Fruit fly (Drosophila melanogaster): ENCODE data around the gene CG34159.

The CG34159 gene

DNA sequence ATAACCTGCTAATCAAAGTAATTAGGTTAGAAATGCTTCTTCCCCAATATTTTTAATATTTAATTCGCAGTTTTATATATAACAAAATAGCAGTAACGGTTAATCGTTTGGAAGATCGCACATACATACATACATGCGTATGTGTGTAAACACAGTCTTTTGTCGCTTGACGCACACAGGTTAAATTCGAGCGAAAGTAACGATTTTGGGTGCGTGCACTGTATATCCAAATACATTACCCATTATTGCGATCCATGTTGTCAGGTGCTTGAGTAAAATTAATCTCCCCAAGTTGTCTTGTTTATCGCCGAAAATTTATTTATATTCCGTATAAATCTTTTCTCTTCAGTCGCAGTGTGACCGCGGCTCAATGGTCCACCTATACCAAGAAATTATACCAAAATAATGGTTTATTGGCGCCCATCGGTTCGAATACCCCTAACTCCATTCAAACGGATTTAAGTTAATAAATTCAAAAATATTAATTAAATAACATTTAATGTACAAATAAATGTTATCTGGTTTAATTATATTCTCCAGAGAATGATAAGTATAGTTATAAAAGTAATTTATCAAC, at the start of gene CG34159:
CG34159 (minus strand) TSS at position 385 of the 577 bp plus-strand sequence.
- TF ChIP-seq psq (optimal IDR thresholded peaks at IDR 0.05) (no peak), EcR (GFP tag; optimal IDR thresholded peaks at IDR 0.05) (no peak), CG8478 (optimal IDR thresholded peaks at IDR 0.05) (no peak), pan (optimal IDR thresholded peaks at IDR 0.05) (no peak), Dll (optimal IDR thresholded peaks at IDR 0.05) (no peak)

DNA sequence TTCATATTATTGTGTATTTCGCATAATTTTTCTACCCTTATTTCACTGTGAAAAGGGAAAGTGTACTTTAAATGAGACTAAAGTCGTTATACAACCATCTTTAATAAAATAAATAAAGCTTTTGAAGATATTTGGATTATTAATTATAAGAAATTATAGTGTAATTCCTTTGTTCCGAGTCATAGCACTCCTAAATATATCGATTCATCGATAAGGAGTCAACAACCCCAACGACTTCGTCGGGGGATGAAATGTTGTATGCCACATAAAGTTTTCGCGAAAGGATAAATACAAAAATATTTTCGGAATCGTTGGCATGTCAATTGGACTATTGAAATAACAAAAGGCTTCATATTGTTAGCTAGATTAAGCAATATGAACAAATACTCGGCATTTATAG, 47.5 kb upstream of the CG34159 start, which contains the start of gene Ror:
Ror (plus strand) TSS at position 252 of the 400 bp plus-strand sequence.
- TF ChIP-seq pan (optimal IDR thresholded peaks at IDR 0.05) = no peak
- TF ChIP-seq usp (GFP tag; optimal IDR thresholded peaks at IDR 0.05) = no peak
- TF ChIP-seq psq (optimal IDR thresholded peaks at IDR 0.05) = no peak
- TF ChIP-seq CG8478 (optimal IDR thresholded peaks at IDR 0.05) = no peak
- no peak for TF ChIP-seq EcR (GFP tag; optimal IDR thresholded peaks at IDR 0.05)
- no peak for TF ChIP-seq Dll (optimal IDR thresholded peaks at IDR 0.05)

DNA sequence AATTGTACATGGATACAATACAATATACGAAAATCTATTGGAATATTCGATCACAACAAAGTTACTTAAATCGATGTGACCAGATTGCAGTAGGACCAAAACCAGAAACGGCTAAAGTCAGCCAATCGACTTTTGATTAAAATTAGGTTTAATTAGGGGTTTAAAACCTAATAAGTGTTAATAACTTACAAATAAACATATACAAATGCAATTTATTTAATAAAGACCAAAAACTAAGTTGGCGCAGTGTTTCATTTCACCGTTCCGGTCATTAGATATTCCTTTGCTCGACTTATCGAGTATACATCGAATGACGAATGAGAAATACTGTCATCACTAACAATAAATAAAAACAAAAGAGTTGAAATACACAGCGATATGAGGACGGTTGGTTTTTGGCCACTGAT, 46.3 kb upstream of the CG34159 start, which contains the start of the genes bsk and CG31717:
bsk (minus strand) TSS at position 61 of the 407 bp plus-strand sequence.
CG31717 (plus strand) TSS at position 297 of the 407 bp plus-strand sequence.
- TF ChIP-seq usp (GFP tag; optimal IDR thresholded peaks at IDR 0.05) (no peak), psq (optimal IDR thresholded peaks at IDR 0.05) (no peak), EcR (GFP tag; optimal IDR thresholded peaks at IDR 0.05) (no peak)

DNA sequence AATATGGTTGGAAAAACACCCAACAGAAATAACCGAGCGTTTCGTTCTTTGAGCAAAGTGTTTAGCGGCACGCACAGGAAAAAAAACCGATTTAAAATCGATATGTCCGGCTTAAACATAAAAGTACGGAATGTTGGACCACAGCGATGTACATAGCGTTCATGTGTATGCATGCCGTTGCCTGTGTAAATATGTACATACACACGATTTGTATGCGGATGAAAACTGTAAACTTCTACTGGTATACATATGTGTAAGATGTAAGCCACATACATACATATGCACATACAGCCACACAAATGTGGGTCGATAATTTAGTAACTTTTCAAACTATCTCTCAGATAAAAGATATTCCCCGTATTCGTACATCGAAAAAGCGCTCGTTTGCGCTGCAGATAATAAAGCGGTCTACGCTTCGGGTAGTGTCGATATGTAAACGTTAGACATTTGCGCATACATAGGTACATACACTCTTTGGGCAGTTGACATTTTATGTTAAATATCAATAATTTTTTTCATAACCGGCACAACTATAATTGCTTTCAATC, 45.6 kb upstream of the CG34159 start:
- TF ChIP-seq pan (optimal IDR thresholded peaks at IDR 0.05) (no peak), usp (GFP tag; optimal IDR thresholded peaks at IDR 0.05) (no peak), psq (optimal IDR thresholded peaks at IDR 0.05) (no peak), EcR (GFP tag; optimal IDR thresholded peaks at IDR 0.05) (no peak), CG8478 (optimal IDR thresholded peaks at IDR 0.05) (no peak), Dll (optimal IDR thresholded peaks at IDR 0.05) (no peak)

DNA sequence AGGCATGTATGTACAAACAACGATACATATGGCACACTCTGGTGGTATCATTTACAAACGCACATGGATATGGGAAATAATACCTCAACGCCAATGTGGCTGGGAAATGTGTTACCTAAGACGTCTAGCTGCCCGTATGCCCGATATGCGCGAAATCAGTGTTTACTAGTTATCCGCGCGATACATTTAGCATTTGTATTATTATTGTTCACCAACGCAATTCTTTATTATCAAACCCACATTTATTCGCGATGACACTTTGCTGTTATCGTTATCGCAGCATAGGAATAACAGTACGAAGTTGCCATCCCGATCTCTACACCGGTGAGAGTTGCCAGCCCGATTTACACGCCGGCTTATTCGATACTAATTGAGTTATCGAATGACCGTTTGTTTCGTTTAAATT, 42.7 kb upstream of the CG34159 start, which contains the start of gene chico:
chico (minus strand) TSS at position 294 of the 406 bp plus-strand sequence.
- TF ChIP-seq CG8478 (optimal IDR thresholded peaks at IDR 0.05) = no peak
- no peak for TF ChIP-seq pan (optimal IDR thresholded peaks at IDR 0.05)
- no peak for TF ChIP-seq EcR (GFP tag; optimal IDR thresholded peaks at IDR 0.05)
- no peak for TF ChIP-seq Dll (optimal IDR thresholded peaks at IDR 0.05)
- TF ChIP-seq psq (optimal IDR thresholded peaks at IDR 0.05) = no peak
- no peak for TF ChIP-seq usp (GFP tag; optimal IDR thresholded peaks at IDR 0.05)

DNA sequence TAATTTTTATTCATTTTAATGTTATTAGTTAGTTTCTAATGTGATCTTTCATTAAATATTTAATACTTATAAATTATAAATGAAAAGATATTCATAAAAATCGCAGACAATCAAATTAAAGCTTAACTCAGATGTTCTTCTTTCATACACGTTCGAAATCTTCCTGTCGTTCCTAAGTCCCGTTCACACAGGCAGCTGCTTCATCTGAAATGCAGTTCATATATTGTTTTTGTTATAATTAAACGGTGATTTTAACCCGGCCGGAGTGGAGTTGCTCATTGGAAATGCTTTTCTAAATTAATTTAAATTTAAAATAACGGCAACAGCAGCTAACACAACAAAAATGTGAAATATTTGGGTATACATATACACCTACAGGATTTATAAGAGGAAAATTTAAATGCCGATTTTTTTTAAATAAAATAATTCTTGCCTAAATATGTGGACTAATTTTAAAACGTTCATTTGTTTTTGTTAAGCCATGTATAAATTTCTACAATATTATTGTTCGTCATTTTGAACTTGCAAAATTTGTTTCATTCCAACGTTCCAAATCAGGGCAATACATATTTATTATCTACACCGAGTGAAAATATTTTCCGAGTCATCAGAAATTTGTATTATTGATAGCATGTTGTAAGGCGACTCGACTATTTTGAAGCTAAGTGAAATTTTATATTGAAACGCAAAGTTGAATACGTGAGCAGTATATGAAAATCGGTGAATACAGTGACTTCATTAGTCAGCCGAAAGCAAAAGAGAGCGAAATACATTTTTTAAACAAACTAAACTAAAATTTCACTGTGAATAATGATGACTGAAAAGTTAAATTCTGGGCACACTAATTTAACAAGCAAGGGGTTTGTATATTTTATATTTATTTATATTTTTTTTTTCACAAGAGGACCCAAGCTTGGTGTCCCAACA, 34.9 kb upstream of the CG34159 start, which contains the start of gene me31B:
me31B (plus strand) TSS at position 616 of the 927 bp plus-strand sequence.
- TF ChIP-seq usp (GFP tag; optimal IDR thresholded peaks at IDR 0.05) (no peak), pan (optimal IDR thresholded peaks at IDR 0.05) (no peak), EcR (GFP tag; optimal IDR thresholded peaks at IDR 0.05) (no peak)

DNA sequence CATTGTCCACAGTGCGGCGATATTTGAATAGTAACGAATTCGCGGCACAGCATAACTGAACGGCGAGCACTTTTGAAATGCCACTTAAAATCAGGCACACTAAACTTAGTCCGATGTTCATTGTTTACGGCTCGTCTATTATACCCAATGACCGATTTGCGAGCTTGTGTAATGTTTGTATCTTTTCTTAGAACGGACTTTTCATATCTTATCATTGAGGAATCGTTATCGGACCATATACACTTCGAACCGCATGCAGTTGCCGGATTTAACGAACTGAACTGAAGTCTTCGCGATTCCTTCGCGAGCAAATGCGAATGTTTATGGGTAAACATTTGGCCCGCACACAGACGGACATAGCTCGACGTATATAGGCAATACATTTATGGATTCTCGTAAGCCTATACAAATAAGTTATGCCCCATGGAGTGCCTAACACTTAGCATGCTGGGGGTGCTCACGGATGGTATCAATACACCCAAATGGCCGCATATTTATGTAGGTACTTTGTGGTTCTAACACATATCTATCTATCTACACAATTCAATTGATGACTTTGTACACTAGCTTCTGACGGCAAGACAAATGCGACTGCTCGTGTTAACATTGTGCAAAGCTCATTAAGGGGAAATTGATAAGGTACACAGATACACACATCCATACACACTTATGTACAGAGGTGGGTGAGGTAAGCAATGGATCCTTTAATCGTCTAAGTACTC, 33.8 kb upstream of the CG34159 start, which contains the start of gene mthl15:
mthl15 (minus strand) TSS at position 593 of the 722 bp plus-strand sequence.
- TF ChIP-seq pan (optimal IDR thresholded peaks at IDR 0.05) (peak; percentile 8), CG8478 (optimal IDR thresholded peaks at IDR 0.05) (no peak), EcR (GFP tag; optimal IDR thresholded peaks at IDR 0.05) (no peak), psq (optimal IDR thresholded peaks at IDR 0.05) (no peak), usp (GFP tag; optimal IDR thresholded peaks at IDR 0.05) (no peak), Dll (optimal IDR thresholded peaks at IDR 0.05) (no peak)

DNA sequence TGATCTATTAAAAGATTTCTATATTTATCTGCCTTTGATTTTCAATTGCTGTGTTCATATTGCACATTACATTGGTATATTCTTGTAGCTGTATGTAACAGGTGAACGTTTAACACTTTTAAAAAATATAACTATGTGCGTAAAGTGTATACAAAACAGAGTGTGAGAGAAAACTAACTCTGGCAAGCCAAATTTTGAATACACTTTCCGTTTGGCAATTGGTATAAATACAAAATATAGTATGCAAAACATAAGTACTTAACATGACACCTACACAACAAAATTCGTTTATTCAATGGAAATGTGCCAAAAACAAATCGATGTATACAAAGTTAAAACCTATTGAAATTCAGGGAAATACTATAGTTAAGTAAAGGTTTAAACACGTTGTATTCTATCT, 28.7 kb upstream of the CG34159 start:
- TF ChIP-seq usp (GFP tag; optimal IDR thresholded peaks at IDR 0.05) = no peak
- no peak for TF ChIP-seq EcR (GFP tag; optimal IDR thresholded peaks at IDR 0.05)
- no peak for TF ChIP-seq CG8478 (optimal IDR thresholded peaks at IDR 0.05)
- TF ChIP-seq pan (optimal IDR thresholded peaks at IDR 0.05) = no peak
- TF ChIP-seq psq (optimal IDR thresholded peaks at IDR 0.05) = no peak
- TF ChIP-seq Dll (optimal IDR thresholded peaks at IDR 0.05) = no peak

DNA sequence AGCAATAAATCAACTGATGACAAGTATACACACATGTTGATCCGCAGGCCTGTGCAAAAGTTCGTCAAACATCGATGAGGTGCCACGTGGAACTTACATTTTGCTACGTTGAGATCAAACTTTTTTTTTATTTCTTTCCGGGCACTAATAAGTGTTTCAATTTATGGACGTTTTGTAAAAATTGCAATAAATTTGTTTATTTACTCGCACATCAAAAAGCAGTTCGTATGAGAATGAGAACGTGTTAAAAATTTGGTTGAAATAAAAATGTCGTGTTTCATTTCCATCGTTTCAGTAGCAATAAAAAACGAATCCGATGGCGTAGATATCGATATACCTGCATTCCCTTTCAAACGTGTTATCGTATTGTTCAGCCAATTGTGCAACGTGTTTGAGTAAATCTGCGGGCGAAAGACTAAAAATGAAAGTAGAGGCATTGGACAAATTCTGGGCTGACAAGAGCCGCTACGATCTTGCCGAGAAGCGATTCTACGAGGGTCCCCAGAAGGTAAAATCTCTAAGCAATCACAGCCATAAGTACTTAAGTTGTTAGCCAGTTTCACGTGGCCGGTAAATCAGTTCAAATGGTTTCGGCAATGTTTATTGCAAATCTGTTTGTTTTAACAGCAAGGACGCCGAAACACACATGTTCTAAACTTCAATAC, 28.2 kb upstream of the CG34159 start, which contains the start of gene eEF1delta:
eEF1delta (plus strand) TSS at position 356 of the 665 bp plus-strand sequence.
- no peak for TF ChIP-seq Dll (optimal IDR thresholded peaks at IDR 0.05)

DNA sequence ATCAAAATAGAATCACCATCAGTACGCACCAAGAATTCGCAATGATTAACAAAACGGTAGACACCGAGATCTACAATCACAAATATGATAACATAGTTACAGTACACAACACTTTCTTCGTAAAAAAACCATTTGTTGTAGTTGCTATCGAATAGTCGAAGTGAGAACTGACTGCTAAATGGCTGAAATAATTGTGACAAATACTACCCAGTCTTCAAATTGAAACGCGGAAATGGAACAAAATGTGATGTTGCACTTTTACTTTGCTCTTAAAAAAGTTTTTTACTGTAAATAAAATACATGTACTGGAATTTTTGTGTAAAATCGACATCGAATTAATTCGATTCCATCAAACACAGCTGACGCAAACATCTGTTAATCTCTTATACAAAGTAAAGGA, 27.4 kb upstream of the CG34159 start, which contains the start of gene ova:
ova (minus strand) TSS at position 183 of the 400 bp plus-strand sequence.
- TF ChIP-seq psq (optimal IDR thresholded peaks at IDR 0.05) (no peak), Dll (optimal IDR thresholded peaks at IDR 0.05) (no peak), pan (optimal IDR thresholded peaks at IDR 0.05) (no peak), usp (GFP tag; optimal IDR thresholded peaks at IDR 0.05) (no peak), CG8478 (optimal IDR thresholded peaks at IDR 0.05) (no peak), EcR (GFP tag; optimal IDR thresholded peaks at IDR 0.05) (no peak)

DNA sequence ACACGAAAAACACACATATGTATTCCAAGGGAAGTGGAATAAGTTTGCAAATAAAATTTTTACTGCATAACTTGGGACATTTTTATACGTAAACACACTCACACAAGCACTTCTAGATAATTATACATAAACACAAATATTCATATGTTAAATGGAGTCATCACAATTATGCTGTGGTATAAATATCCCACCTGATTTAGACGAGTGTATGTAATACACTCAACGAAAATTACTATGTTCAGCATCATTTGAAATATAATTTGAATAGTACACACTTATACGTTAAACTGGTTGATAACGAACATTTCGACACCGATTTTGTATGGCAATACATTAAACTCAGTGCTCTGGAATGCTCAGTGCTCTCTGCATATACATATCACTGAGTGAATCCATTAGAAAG, 27.0 kb upstream of the CG34159 start:
- TF ChIP-seq Dll (optimal IDR thresholded peaks at IDR 0.05) (no peak), psq (optimal IDR thresholded peaks at IDR 0.05) (no peak), usp (GFP tag; optimal IDR thresholded peaks at IDR 0.05) (no peak), EcR (GFP tag; optimal IDR thresholded peaks at IDR 0.05) (no peak), CG8478 (optimal IDR thresholded peaks at IDR 0.05) (no peak), pan (optimal IDR thresholded peaks at IDR 0.05) (no peak)
